Fruit fly (Drosophila melanogaster): Measurements from ENCODE around the gene rdgA.

rdgA gene

dm6 chrX:9042457-9043045, 135.7 kb downstream of the rdgA start (continued):
- TF ChIP-seq CG11247 (GFP tag; IDR thresholded peaks at IDR 0.05), result no peak
- no peak for TF ChIP-seq zen2 (GFP tag; IDR thresholded peaks at IDR 0.05; ENCODE audit: partially characterized antibody)
- TF ChIP-seq CG6689 (GFP tag; IDR thresholded peaks at IDR 0.05), result peak; percentile 23; the same call in 1 of the 2 replicates
- no peak for TF ChIP-seq sqz (GFP tag; optimal IDR thresholded peaks at IDR 0.05)
- no peak for TF ChIP-seq sob (GFP tag; IDR thresholded peaks at IDR 0.05)
- no peak for TF ChIP-seq mirr (GFP tag; optimal IDR thresholded peaks at IDR 0.05)
- TF ChIP-seq B-H1 (GFP tag; IDR thresholded peaks at IDR 0.05), result no peak; the same call in 2 of the 3 replicates
- TF ChIP-seq sc (optimal IDR thresholded peaks at IDR 0.05), result no peak
- no peak for TF ChIP-seq sc (GFP tag; optimal IDR thresholded peaks at IDR 0.05)
- no peak for TF ChIP-seq hb (GFP tag; IDR thresholded peaks at IDR 0.05; ENCODE audit: partially characterized antibody)
- no peak for TF ChIP-seq CG5953 (GFP tag; IDR thresholded peaks at IDR 0.05)
- no peak for TF ChIP-seq luna (GFP tag; optimal IDR thresholded peaks at IDR 0.05)
- no peak for TF ChIP-seq ssp (GFP tag; IDR thresholded peaks at IDR 0.05)
- TF ChIP-seq CG6854 (GFP tag; optimal IDR thresholded peaks at IDR 0.05), result no peak
- TF ChIP-seq CG4404 (GFP tag; IDR thresholded peaks at IDR 0.05), result no peak
- no peak for TF ChIP-seq CG3407 (GFP tag; optimal IDR thresholded peaks at IDR 0.05)
- 0 out of 2 replicates have a peak, but pooled peaks have one; percentile 21 for TF ChIP-seq sna (GFP tag; IDR thresholded peaks at IDR 0.05; ENCODE audit: partially characterized antibody)
- no peak for TF ChIP-seq CG16863 (GFP tag; optimal IDR thresholded peaks at IDR 0.05)
- TF ChIP-seq CG3726 (GFP tag; IDR thresholded peaks at IDR 0.05), result no peak
- no peak for TF ChIP-seq CG33213 (GFP tag; optimal IDR thresholded peaks at IDR 0.05)
- TF ChIP-seq vvl (GFP tag; IDR thresholded peaks at IDR 0.05), result peak; percentile 57
- no peak for TF ChIP-seq CG10431 (GFP tag; optimal IDR thresholded peaks at IDR 0.05)
- peak; percentile 16 for TF ChIP-seq CG18599 (GFP tag; optimal IDR thresholded peaks at IDR 0.05)
- no peak for TF ChIP-seq tio (GFP tag; optimal IDR thresholded peaks at IDR 0.05)
- no peak for TF ChIP-seq CG12942 (GFP tag; optimal IDR thresholded peaks at IDR 0.05)
- TF ChIP-seq Chrac-16 (GFP tag; optimal IDR thresholded peaks at IDR 0.05), result peak; percentile 13
- TF ChIP-seq CG14441 (GFP tag; IDR thresholded peaks at IDR 0.05), result 0 out of 2 replicates have a peak, but pooled peaks have one; percentile 10
- TF ChIP-seq dati (GFP tag; IDR thresholded peaks at IDR 0.05), result no peak
- no peak for TF ChIP-seq sim (GFP tag; IDR thresholded peaks at IDR 0.05)
- no peak for TF ChIP-seq CG6272 (GFP tag; IDR thresholded peaks at IDR 0.05)

- TF ChIP-seq Rfx (GFP tag; IDR thresholded peaks at IDR 0.05), result no peak
- no peak for TF ChIP-seq cad (GFP tag; optimal IDR thresholded peaks at IDR 0.05)
- no peak for TF ChIP-seq CG17328 (GFP tag; IDR thresholded peaks at IDR 0.05)
- TF ChIP-seq CG18011 (GFP tag; optimal IDR thresholded peaks at IDR 0.05), result peak; percentile 89
- TF ChIP-seq cg (GFP tag; optimal IDR thresholded peaks at IDR 0.05), result no peak
- TF ChIP-seq sd (tag; optimal IDR thresholded peaks at IDR 0.05), result peak; percentile 20
- peak; percentile 59 for TF ChIP-seq Drgx (GFP tag; IDR thresholded peaks at IDR 0.05)
- peak; percentile 79 for TF ChIP-seq grau (tag; optimal IDR thresholded peaks at IDR 0.05)
- TF ChIP-seq ems (GFP tag; optimal IDR thresholded peaks at IDR 0.05), result no peak
- 0 out of 3 replicates have a peak, but pooled peaks have one; percentile 13 for TF ChIP-seq row (GFP tag; IDR thresholded peaks at IDR 0.05)
- 0 out of 3 replicates have a peak, but pooled peaks have one; percentile 33 for TF ChIP-seq CG11456 (GFP tag; IDR thresholded peaks at IDR 0.05)
- peak; percentile 69 for TF ChIP-seq sens (GFP tag)
- no peak for TF ChIP-seq CHES-1-like (GFP tag; optimal IDR thresholded peaks at IDR 0.05)
- peak; percentile 18 for TF ChIP-seq gem (tag; optimal IDR thresholded peaks at IDR 0.05)
- TF ChIP-seq abd-A (tag; optimal IDR thresholded peaks at IDR 0.05), result peak; percentile 15
- TF ChIP-seq HLH54F (GFP tag; optimal IDR thresholded peaks at IDR 0.05), result no peak
- peak; percentile 53 for TF ChIP-seq Med (GFP tag)
- TF ChIP-seq crol (GFP tag; IDR thresholded peaks at IDR 0.05), result 0 out of 2 replicates have a peak, but pooled peaks have one; percentile 43
- TF ChIP-seq Pdp1 (GFP tag; optimal IDR thresholded peaks at IDR 0.05), result peak in 1 of 2 experiments; percentile 11
- no peak for TF ChIP-seq CG16863 (GFP tag; optimal IDR thresholded peaks at IDR 0.05)
- TF ChIP-seq CG12744 (GFP tag; optimal IDR thresholded peaks at IDR 0.05), result no peak
- TF ChIP-seq pros (GFP tag; optimal IDR thresholded peaks at IDR 0.05), result peak; percentile 28
Measured at dm6 chrX:9043711-9044505, 137.0 kb downstream of the rdgA start.

All from whole organism, embryonic.